Fruit fly (Drosophila melanogaster): ENCODE measurements around the gene Cph.

Cph gene

dm6 chrX:7096495-7096995 is 41.0 kb upstream of the Cph start (continued):
- peak; percentile 74; the same call in 2 of the 3 replicates for TF ChIP-seq so (GFP tag; IDR thresholded peaks at IDR 0.05)
- TF ChIP-seq CG13287 (GFP tag; IDR thresholded peaks at IDR 0.05; ENCODE audit: partially characterized antibody): no peak
- TF ChIP-seq CG17612 (GFP tag; IDR thresholded peaks at IDR 0.05): peak; percentile 51
- peak; percentile 71; the same call in 2 of the 3 replicates for TF ChIP-seq Mrtf (GFP tag; IDR thresholded peaks at IDR 0.05)
- TF ChIP-seq CG7556 (GFP tag; optimal IDR thresholded peaks at IDR 0.05): peak; percentile 85
- TF ChIP-seq p53 (GFP tag; optimal IDR thresholded peaks at IDR 0.05): no peak
- peak; percentile 78 for TF ChIP-seq CG10267 (tag; optimal IDR thresholded peaks at IDR 0.05)
- peak; percentile 84 for TF ChIP-seq nmo (GFP tag; optimal IDR thresholded peaks at IDR 0.05)
- TF ChIP-seq Fer2 (tag; optimal IDR thresholded peaks at IDR 0.05): peak; percentile 70
- peak; percentile 86 for TF ChIP-seq cwo (GFP tag; optimal IDR thresholded peaks at IDR 0.05)
- peak; percentile 85 for TF ChIP-seq CG17361 (GFP tag; IDR thresholded peaks at IDR 0.05)
- TF ChIP-seq CG15601 (tag; optimal IDR thresholded peaks at IDR 0.05): peak; percentile 76
- TF ChIP-seq D19B (GFP tag; optimal IDR thresholded peaks at IDR 0.05): peak; percentile 71
- peak; percentile 64 for TF ChIP-seq jing (GFP tag; optimal IDR thresholded peaks at IDR 0.05)
- peak; percentile 47 for TF ChIP-seq zen (tag; optimal IDR thresholded peaks at IDR 0.05)
- peak; percentile 57 for TF ChIP-seq NC2β (GFP tag; optimal IDR thresholded peaks at IDR 0.05)
- TF ChIP-seq twi (tag; optimal IDR thresholded peaks at IDR 0.05): peak; percentile 86
- TF ChIP-seq fd96Cb (tag; optimal IDR thresholded peaks at IDR 0.05): peak; percentile 81
- TF ChIP-seq ab (GFP tag; optimal IDR thresholded peaks at IDR 0.05): peak; percentile 27
- peak; percentile 63; the same call in 1 of the 2 replicates for TF ChIP-seq CG5953 (GFP tag; IDR thresholded peaks at IDR 0.05)
- TF ChIP-seq ara (GFP tag; IDR thresholded peaks at IDR 0.05): peak; percentile 51
- peak; percentile 86 for TF ChIP-seq CG17568 (GFP tag; optimal IDR thresholded peaks at IDR 0.05)
- TF ChIP-seq pum (GFP tag; optimal IDR thresholded peaks at IDR 0.05): peak; percentile 51
- peak; percentile 63 for TF ChIP-seq CG8944 (GFP tag; optimal IDR thresholded peaks at IDR 0.05)
- TF ChIP-seq ac (GFP tag; optimal IDR thresholded peaks at IDR 0.05): peak; percentile 24
- TF ChIP-seq tgo (GFP tag; IDR thresholded peaks at IDR 0.05): peak; percentile 81
- peak; percentile 79 for TF ChIP-seq bcd (GFP tag; optimal IDR thresholded peaks at IDR 0.05)
- TF ChIP-seq CG12104 (GFP tag; optimal IDR thresholded peaks at IDR 0.05): peak; percentile 71
- no peak for TF ChIP-seq sc (optimal IDR thresholded peaks at IDR 0.05)
- peak; percentile 51 for TF ChIP-seq sc (GFP tag; optimal IDR thresholded peaks at IDR 0.05)
- TF ChIP-seq gce (GFP tag; IDR thresholded peaks at IDR 0.05): 0 out of 3 replicates have a peak, but pooled peaks have one; percentile 27
- TF ChIP-seq CG9215 (GFP tag; IDR thresholded peaks at IDR 0.05): peak; percentile 88
- peak; percentile 59; the same call in 1 of the 2 replicates for TF ChIP-seq CG11085 (GFP tag; IDR thresholded peaks at IDR 0.05)
- TF ChIP-seq CG18619 (GFP tag; optimal IDR thresholded peaks at IDR 0.05): peak; percentile 82
- TF ChIP-seq chinmo (GFP tag; IDR thresholded peaks at IDR 0.05; ENCODE audit: partially characterized antibody): no peak
- TF ChIP-seq bbx (GFP tag; IDR thresholded peaks at IDR 0.05; ENCODE audit: partially characterized antibody): no peak
- no peak for TF ChIP-seq cad (GFP tag; optimal IDR thresholded peaks at IDR 0.05)
- TF ChIP-seq CG10321 (GFP tag; IDR thresholded peaks at IDR 0.05): no peak
- TF ChIP-seq CG10366 (GFP tag; IDR thresholded peaks at IDR 0.05): peak; percentile 53
- TF ChIP-seq jumu (GFP tag; optimal IDR thresholded peaks at IDR 0.05): peak; percentile 76
- peak; percentile 67 for TF ChIP-seq klu (GFP tag; IDR thresholded peaks at IDR 0.05)
- TF ChIP-seq Dp (GFP tag; optimal IDR thresholded peaks at IDR 0.05): no peak
- peak; percentile 84 for TF ChIP-seq CG17829 (tag; optimal IDR thresholded peaks at IDR 0.05)
- TF ChIP-seq CG31441 (GFP tag; IDR thresholded peaks at IDR 0.05): peak; percentile 83
- TF ChIP-seq Nf-YA (GFP tag; IDR thresholded peaks at IDR 0.05): peak; percentile 63
- TF ChIP-seq Six4 (GFP tag; optimal IDR thresholded peaks at IDR 0.05): peak; percentile 31
- TF ChIP-seq disco-r (GFP tag; optimal IDR thresholded peaks at IDR 0.05): peak; percentile 47
- peak; percentile 84 for TF ChIP-seq Hand (GFP tag; optimal IDR thresholded peaks at IDR 0.05)
- TF ChIP-seq CG32772 (GFP tag; IDR thresholded peaks at IDR 0.05): peak; percentile 39
- peak; percentile 56 for TF ChIP-seq Bteb2 (GFP tag; optimal IDR thresholded peaks at IDR 0.05)
- no peak for TF ChIP-seq hb (GFP tag; IDR thresholded peaks at IDR 0.05; ENCODE audit: partially characterized antibody)
